Worm (Caenorhabditis elegans): ENCODE results near the gene gip-1.

Gene gip-1

DNA sequence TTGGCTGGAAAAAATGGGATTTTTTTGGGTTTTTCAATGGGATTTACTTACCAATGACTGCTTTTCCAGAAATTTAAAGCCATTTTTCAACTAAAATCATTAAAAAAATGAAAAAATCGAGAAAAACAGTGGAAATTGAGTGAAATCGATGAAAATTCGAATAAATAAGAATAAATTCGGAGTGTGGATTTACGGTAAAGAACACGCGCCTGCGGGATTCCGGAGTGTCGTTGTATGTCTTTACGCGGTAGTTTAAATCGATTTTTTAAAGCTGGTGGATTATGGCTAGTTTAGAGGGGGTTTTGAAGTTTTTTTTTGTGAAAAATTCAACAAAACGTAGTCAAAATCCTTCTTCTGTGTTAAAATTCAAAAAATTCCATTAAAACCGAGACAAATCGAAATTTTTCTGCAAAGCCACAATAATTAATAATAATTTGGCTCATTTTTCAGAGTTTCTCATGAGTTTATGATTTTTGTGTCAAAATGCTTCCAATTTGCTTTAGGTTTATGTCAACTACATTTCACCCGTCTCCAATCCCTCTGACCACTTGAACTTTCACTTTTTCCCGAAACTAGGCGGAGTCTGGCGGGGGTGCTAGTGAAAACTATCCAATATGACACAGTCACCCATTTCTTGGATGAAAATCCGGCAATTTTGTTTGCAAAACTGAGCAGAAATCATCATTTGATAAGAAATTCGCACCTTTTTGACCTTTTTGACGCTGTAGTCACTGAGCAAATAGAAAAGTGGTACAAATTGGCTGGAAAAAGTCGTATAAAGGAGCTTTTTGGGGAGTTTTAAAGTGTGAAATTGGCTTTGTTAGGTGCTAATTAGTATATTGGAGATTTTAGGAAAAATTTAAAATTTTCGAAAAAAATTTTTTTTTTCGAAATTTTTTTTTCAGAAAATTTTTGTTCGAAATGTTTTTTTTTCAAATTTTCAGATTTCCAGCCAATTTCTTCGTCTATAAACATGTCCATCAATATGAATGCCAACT lies 54.0 kb downstream of the gip-1 start, which contains the start of the genes cic-1 and strm-1:
Gene cic-1, minus strand, starts transcription at position 96 of the 998 bp plus-strand sequence.
Gene strm-1, plus strand, starts transcription at position 945 of the 998 bp plus-strand sequence.
- TF ChIP-seq aly-2 (tag; optimal IDR thresholded peaks at IDR 0.05) (no peak), gmeb-1 (tag; optimal IDR thresholded peaks at IDR 0.05) (peak; percentile 94), nhr-129 (tag; optimal IDR thresholded peaks at IDR 0.05) (peak; percentile 14), F13H6.1 (tag; optimal IDR thresholded peaks at IDR 0.05) (peak; percentile 35), ceh-16 (tag; optimal IDR thresholded peaks at IDR 0.05) (peak; percentile 7), mdl-1 (tag; optimal IDR thresholded peaks at IDR 0.05) (no peak), fos-1 (tag; optimal IDR thresholded peaks at IDR 0.05) (no peak), elt-3 (tag; optimal IDR thresholded peaks at IDR 0.05) (no peak), sem-4 (tag; optimal IDR thresholded peaks at IDR 0.05) (peak; percentile 19), nhr-25 (tag; optimal IDR thresholded peaks at IDR 0.05) (peak; percentile 10), R02D3.7 (tag; optimal IDR thresholded peaks at IDR 0.05) (peak; percentile 98), lin-13 (GFP tag; optimal IDR thresholded peaks at IDR 0.05) (peak; percentile 73), nhr-10 (tag; optimal IDR thresholded peaks at IDR 0.05) (no peak), crh-2 (tag; optimal IDR thresholded peaks at IDR 0.05) (peak; percentile 59), blmp-1 (tag; optimal IDR thresholded peaks at IDR 0.05; ENCODE audit: insufficient read depth) (peak; percentile 57), egl-27 (tag; optimal IDR thresholded peaks at IDR 0.05) (no peak), sma-3 (GFP tag; optimal IDR thresholded peaks at IDR 0.05) (peak; percentile 41), ztf-4 (tag; optimal IDR thresholded peaks at IDR 0.05) (no peak), lin-11 (tag; optimal IDR thresholded peaks at IDR 0.05) (no peak), C34F6.9 (tag; optimal IDR thresholded peaks at IDR 0.05) (peak; percentile 63), nhr-6 (tag; optimal IDR thresholded peaks at IDR 0.05) (peak; percentile 10), lsy-2 (tag; optimal IDR thresholded peaks at IDR 0.05) (peak; percentile 48 to 86), unc-55 (GFP tag; optimal IDR thresholded peaks at IDR 0.05) (peak; percentile 82), Y55F3AM.14 (GFP tag; optimal IDR thresholded peaks at IDR 0.05) (no peak), mab-5 (tag; optimal IDR thresholded peaks at IDR 0.05) (peak; percentile 10), alr-1 (tag; optimal IDR thresholded peaks at IDR 0.05) (no peak)

- TF ChIP-seq skn-1 (tag; optimal IDR thresholded peaks at IDR 0.05), result no peak
- TF ChIP-seq elt-1 (tag; optimal IDR thresholded peaks at IDR 0.05), result no peak
- TF ChIP-seq nhr-10 (tag; optimal IDR thresholded peaks at IDR 0.05), result no peak
- TF ChIP-seq ztf-4 (tag; optimal IDR thresholded peaks at IDR 0.05), result no peak
- no peak for TF ChIP-seq mab-5 (tag; optimal IDR thresholded peaks at IDR 0.05)
- no peak for TF ChIP-seq ceh-82 (tag; optimal IDR thresholded peaks at IDR 0.05)
These were observed 63.6 kb downstream of the gip-1 start, which contains the start of gene mrpl-30 for ce11 chrIII:2410925-2411450. Gene mrpl-30, minus strand, starts transcription at chrIII:2410975.

All from whole organism, L2 larva.